Worm (Caenorhabditis elegans): ENCODE results near the gene Y53F4B.14.
A peak's percentile ranks its signal among the peaks of the same experiment; 100 is the strongest.

Gene Y53F4B.14

DNA sequence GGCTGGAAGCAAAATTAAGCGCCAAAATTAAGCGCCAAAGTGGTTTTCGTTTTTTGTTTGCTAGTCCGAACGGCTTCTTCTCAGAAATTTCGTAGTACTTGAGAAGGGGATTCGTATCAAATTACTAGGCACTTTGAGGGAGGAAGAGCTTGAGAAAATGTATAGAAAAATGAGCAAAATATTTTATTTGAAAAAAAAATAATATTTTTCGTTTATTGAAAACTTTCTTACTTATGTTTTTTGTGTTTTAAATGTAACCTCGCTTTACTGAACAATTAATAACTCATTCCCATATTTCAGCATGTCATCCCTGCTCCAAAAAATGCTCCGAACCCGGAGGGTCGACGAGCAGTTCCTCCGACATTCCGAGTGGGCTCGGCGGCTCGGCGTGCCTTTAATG lies 18.9 kb upstream of the Y53F4B.14 start, which contains the start of gene Y53F4B.12:
Y53F4B.12 (plus strand) TSS at position 301 of the 400 bp plus-strand sequence.
- no peak for TF ChIP-seq F57A8.1 (GFP tag; optimal IDR thresholded peaks at IDR 0.05)
- TF ChIP-seq lin-54 (GFP tag; optimal IDR thresholded peaks at IDR 0.05), result no peak
- no peak for TF ChIP-seq tbx-9 (tag; optimal IDR thresholded peaks at IDR 0.05; ENCODE audit: borderline replicate concordance)
- no peak for TF ChIP-seq snpc-1.3 (tag; optimal IDR thresholded peaks at IDR 0.05; ENCODE audit: insufficient read depth)
- TF ChIP-seq B0261.1 (tag; optimal IDR thresholded peaks at IDR 0.05), result no peak
- TF ChIP-seq K11D2.4 (GFP tag; IDR thresholded peaks at IDR 0.05), result no peak
- no peak for TF ChIP-seq ztf-3 (GFP tag; optimal IDR thresholded peaks at IDR 0.05)
- TF ChIP-seq F10E7.11 (tag; optimal IDR thresholded peaks at IDR 0.05), result no peak
- no peak for TF ChIP-seq F22D6.2 (tag; optimal IDR thresholded peaks at IDR 0.05)
- no peak for TF ChIP-seq ama-1 (optimal IDR thresholded peaks at IDR 0.05)
- no peak for TF ChIP-seq ama-1 (GFP tag; optimal IDR thresholded peaks at IDR 0.05)
- TF ChIP-seq Y95B8A.8 (GFP tag; IDR thresholded peaks at IDR 0.05), result no peak
- no peak for TF ChIP-seq aptf-3 (GFP tag; IDR thresholded peaks at IDR 0.05)

DNA sequence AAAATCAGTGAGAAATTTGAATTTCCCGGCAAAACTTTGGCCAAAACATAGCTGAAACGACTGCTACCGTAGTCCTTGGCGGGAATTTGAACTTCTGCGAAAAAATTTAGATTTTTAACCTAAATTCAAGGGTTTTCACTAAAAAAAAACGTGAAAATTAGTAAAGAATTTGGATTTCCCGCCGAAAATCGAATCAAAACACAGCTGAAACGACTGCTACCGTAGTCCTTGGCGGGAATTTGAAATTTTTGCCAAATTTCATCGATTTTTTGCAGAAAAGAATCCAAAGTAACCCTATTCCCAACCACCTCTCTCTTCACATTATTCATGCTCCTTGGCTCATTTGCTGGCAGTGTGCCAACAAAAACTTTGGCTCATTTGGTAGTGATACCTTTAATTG lies 12.7 kb upstream of the Y53F4B.14 start:
- TF ChIP-seq dpl-1 (GFP tag; optimal IDR thresholded peaks at IDR 0.05) (peak; percentile 50), ekl-4 (GFP tag; IDR thresholded peaks at IDR 0.05) (no peak), F39B2.1 (GFP tag; IDR thresholded peaks at IDR 0.05) (no peak), F10E7.11 (tag; optimal IDR thresholded peaks at IDR 0.05) (no peak), ccch-3 (GFP tag; optimal IDR thresholded peaks at IDR 0.05) (no peak), C06A6.2 (GFP tag; conservative IDR thresholded peaks at IDR 0.05) (no peak), Y79H2A.3 (GFP tag; conservative IDR thresholded peaks at IDR 0.05) (no peak), ets-4 (GFP tag; optimal IDR thresholded peaks at IDR 0.05) (no peak), ama-1 (optimal IDR thresholded peaks at IDR 0.05) (no peak), ama-1 (GFP tag; optimal IDR thresholded peaks at IDR 0.05) (no peak), somi-1 (GFP tag; optimal IDR thresholded peaks at IDR 0.05) (no peak), ceh-91 (GFP tag; IDR thresholded peaks at IDR 0.05) (peak; percentile 45; the same call in 1 of the 2 replicates), B0019.2 (GFP tag; conservative IDR thresholded peaks at IDR 0.05) (no peak), K11D2.4 (GFP tag; IDR thresholded peaks at IDR 0.05) (no peak), zfh-2 (GFP tag; conservative IDR thresholded peaks at IDR 0.05) (no peak), efl-1 (GFP tag; optimal IDR thresholded peaks at IDR 0.05) (peak; percentile 73), lsl-1 (GFP tag; optimal IDR thresholded peaks at IDR 0.05) (peak; percentile 50), F37B4.10 (GFP tag; IDR thresholded peaks at IDR 0.05) (no peak), hmg-20 (GFP tag; IDR thresholded peaks at IDR 0.05) (no peak), T07F8.4 (tag; optimal IDR thresholded peaks at IDR 0.05) (no peak), lin-54 (GFP tag; optimal IDR thresholded peaks at IDR 0.05) (peak; percentile 65), atf-7 (tag; optimal IDR thresholded peaks at IDR 0.05) (no peak), F33H1.4 (GFP tag; IDR thresholded peaks at IDR 0.05) (peak; percentile 65), lag-1 (GFP tag; IDR thresholded peaks at IDR 0.05) (no peak), tlf-1 (GFP tag; optimal IDR thresholded peaks at IDR 0.05) (no peak), rcor-1 (GFP tag; IDR thresholded peaks at IDR 0.05) (no peak), D2030.7 (GFP tag; IDR thresholded peaks at IDR 0.05) (peak; percentile 51; the same call in 1 of the 2 replicates), chd-7 (tag; optimal IDR thresholded peaks at IDR 0.05) (no peak), egrh-3 (GFP tag; IDR thresholded peaks at IDR 0.05) (no peak)

DNA sequence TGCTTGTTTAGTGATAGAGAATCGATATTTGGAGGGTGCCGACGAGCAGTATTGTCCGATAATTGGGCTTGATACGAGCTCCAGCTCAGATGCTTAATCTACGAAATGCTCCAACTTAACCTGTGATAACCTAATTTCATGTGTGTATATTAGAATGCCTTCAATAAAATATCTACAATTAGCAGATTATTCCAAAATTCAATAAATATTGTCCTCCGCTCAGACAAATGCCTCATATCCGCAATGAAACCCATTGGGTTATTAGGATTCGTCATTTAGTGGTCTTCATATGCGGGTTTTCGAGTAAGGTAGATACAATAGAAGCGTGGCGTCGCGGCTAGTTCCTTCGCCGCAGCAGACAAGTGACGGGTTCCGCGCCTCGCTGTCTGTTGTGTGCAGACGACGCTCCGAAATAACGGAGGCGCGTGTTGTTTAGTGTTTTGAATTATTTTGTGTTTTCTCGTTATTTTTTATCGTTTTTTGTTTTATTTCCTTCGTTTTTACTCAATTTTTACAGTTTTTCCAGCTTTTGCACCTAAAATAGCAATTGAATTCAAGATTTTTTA lies 12.1 kb upstream of the Y53F4B.14 start, which contains the start of gene cmtr-1:
cmtr-1 (plus strand) TSS at position 516 of the 566 bp plus-strand sequence.
- TF ChIP-seq unc-130 (GFP tag; optimal IDR thresholded peaks at IDR 0.05), result peak; percentile 74
- no peak for TF ChIP-seq bed-1 (GFP tag; IDR thresholded peaks at IDR 0.05)
- peak; percentile 94 for TF ChIP-seq ceh-27 (GFP tag; optimal IDR thresholded peaks at IDR 0.05)
- no peak for TF ChIP-seq ztf-3 (GFP tag; optimal IDR thresholded peaks at IDR 0.05)
- TF ChIP-seq sea-2 (GFP tag; IDR thresholded peaks at IDR 0.05), result no peak
- TF ChIP-seq F10E7.11 (tag; optimal IDR thresholded peaks at IDR 0.05), result peak; percentile 74
- peak; percentile 97 for TF ChIP-seq ZK185.1 (tag; optimal IDR thresholded peaks at IDR 0.05; ENCODE audit: poor library complexity, severe bottlenecking)
- peak; percentile 37 for TF ChIP-seq ztf-22 (GFP tag; optimal IDR thresholded peaks at IDR 0.05)
- peak; percentile 65; the same call in 1 of the 2 replicates for TF ChIP-seq Y79H2A.3 (GFP tag; conservative IDR thresholded peaks at IDR 0.05)
- peak; percentile 71 for TF ChIP-seq F57C9.4 (tag; optimal IDR thresholded peaks at IDR 0.05)
- peak; percentile 85 for TF ChIP-seq egl-44 (GFP tag; IDR thresholded peaks at IDR 0.05)
- TF ChIP-seq ztf-26 (tag; optimal IDR thresholded peaks at IDR 0.05), result peak; percentile 92
- TF ChIP-seq snpc-3.4 (tag; optimal IDR thresholded peaks at IDR 0.05), result peak; percentile 99
- TF ChIP-seq C06A6.2 (GFP tag; conservative IDR thresholded peaks at IDR 0.05), result peak; percentile 86; the same call in 1 of the 2 replicates
